Worm (Caenorhabditis elegans): Measurements from ENCODE around the gene mrpl-21.

The mrpl-21 gene

DNA sequence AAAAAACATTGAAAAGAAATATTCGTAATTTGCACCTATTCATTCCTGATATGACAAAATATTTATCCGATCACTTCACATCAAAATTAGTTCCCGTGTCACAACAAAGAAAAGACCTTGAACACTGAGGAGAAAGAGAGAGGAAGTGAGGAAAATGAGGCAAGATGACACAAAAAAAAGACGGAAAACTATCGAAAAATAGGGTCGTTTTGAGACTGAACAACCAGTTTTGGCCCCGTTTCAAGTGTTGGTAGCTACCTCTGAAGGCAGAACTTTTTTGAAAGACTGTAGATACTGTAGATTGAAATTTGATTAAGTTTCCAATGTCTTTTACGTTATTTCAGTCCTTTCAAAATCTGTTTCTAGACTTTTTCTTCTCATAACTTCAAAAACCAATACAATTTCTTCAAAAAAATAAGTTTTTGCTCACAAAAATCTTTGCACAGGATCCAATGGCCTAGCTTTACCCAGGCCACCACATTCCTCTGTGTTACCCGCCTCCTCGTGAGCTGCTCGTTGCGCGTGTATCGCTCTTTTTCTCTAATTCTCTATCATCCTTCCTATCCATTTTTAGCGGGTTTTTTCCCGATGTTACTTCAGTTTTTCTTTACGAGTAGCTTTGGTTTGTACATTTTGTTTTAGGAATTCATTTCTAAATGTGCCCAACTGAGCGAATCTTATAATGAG lies 46.9 kb downstream of the mrpl-21 start (continued):
- no peak for TF ChIP-seq jun-1 (tag; optimal IDR thresholded peaks at IDR 0.05)
- TF ChIP-seq snpc-4 (tag; optimal IDR thresholded peaks at IDR 0.05): peak; percentile 51
- no peak for TF ChIP-seq ceh-63 (GFP tag; optimal IDR thresholded peaks at IDR 0.05)
- TF ChIP-seq dsc-1 (tag; optimal IDR thresholded peaks at IDR 0.05): peak; percentile 40
- no peak for TF ChIP-seq hlh-4 (tag; optimal IDR thresholded peaks at IDR 0.05)
- no peak for TF ChIP-seq C34B4.2 (tag; optimal IDR thresholded peaks at IDR 0.05)
- no peak for TF ChIP-seq grh-1 (GFP tag; IDR thresholded peaks at IDR 0.05)
- no peak for TF ChIP-seq pqm-1 (tag; optimal IDR thresholded peaks at IDR 0.05)
- peak; percentile 55 for TF ChIP-seq swsn-7 (tag; optimal IDR thresholded peaks at IDR 0.05)
- peak; percentile 84 for TF ChIP-seq nhr-71 (tag; optimal IDR thresholded peaks at IDR 0.05)
- TF ChIP-seq unc-130 (tag; optimal IDR thresholded peaks at IDR 0.05): no peak
- no peak for TF ChIP-seq nhr-84 (tag; optimal IDR thresholded peaks at IDR 0.05)
- peak; percentile 38; the same call in 1 of the 2 replicates for TF ChIP-seq ceh-88 (GFP tag; IDR thresholded peaks at IDR 0.05)
- TF ChIP-seq efl-3 (GFP tag; optimal IDR thresholded peaks at IDR 0.05): no peak
- no peak for TF ChIP-seq ets-5 (GFP tag; IDR thresholded peaks at IDR 0.05)
- TF ChIP-seq nhr-19 (GFP tag; conservative IDR thresholded peaks at IDR 0.05): peak; percentile 56
- TF ChIP-seq egl-27 (tag; optimal IDR thresholded peaks at IDR 0.05): no peak
- TF ChIP-seq sptf-1 (tag; optimal IDR thresholded peaks at IDR 0.05): no peak
- TF ChIP-seq F16B12.6 (tag; optimal IDR thresholded peaks at IDR 0.05): peak; percentile 40
- TF ChIP-seq fkh-8 (tag; optimal IDR thresholded peaks at IDR 0.05): peak; percentile 85
- TF ChIP-seq irx-1 (tag; optimal IDR thresholded peaks at IDR 0.05): peak; percentile 71
- TF ChIP-seq lin-14 (GFP tag; optimal IDR thresholded peaks at IDR 0.05): peak; percentile 83
- peak; percentile 65 for TF ChIP-seq tbx-2 (tag; optimal IDR thresholded peaks at IDR 0.05)
- no peak for TF ChIP-seq ztf-4 (tag; optimal IDR thresholded peaks at IDR 0.05)
- TF ChIP-seq unc-98 (GFP tag; IDR thresholded peaks at IDR 0.05): 0 out of 2 replicates have a peak, but pooled peaks have one; percentile 49
- peak; percentile 68 to 78 for TF ChIP-seq lsy-2 (tag; optimal IDR thresholded peaks at IDR 0.05)
- TF ChIP-seq mef-2 (tag; optimal IDR thresholded peaks at IDR 0.05): no peak
- TF ChIP-seq hlh-17 (GFP tag; optimal IDR thresholded peaks at IDR 0.05; ENCODE audit: borderline replicate concordance): no peak
- no peak for TF ChIP-seq unc-62 (GFP tag; optimal IDR thresholded peaks at IDR 0.05)
- TF ChIP-seq efl-1 (optimal IDR thresholded peaks at IDR 0.05): peak; percentile 67 to 74
- TF ChIP-seq efl-1 (GFP tag; optimal IDR thresholded peaks at IDR 0.05 in 1 of 2): peak; percentile 56 to 94
- TF ChIP-seq fkh-4 (tag; optimal IDR thresholded peaks at IDR 0.05; ENCODE audit: borderline replicate concordance): peak; percentile 47
- TF ChIP-seq nhr-77 (tag; optimal IDR thresholded peaks at IDR 0.05): peak; percentile 2
- TF ChIP-seq skn-1 (tag; optimal IDR thresholded peaks at IDR 0.05): peak; percentile 75
- TF ChIP-seq hpl-2 (GFP tag; optimal IDR thresholded peaks at IDR 0.05): no peak
- TF ChIP-seq ceh-82 (tag; optimal IDR thresholded peaks at IDR 0.05): peak; percentile 18 to 85 (median 30)
- TF ChIP-seq elt-3 (tag; optimal IDR thresholded peaks at IDR 0.05): no peak
- peak; percentile 73 for TF ChIP-seq unc-86 (tag; optimal IDR thresholded peaks at IDR 0.05)
- TF ChIP-seq ceh-8 (GFP tag; optimal IDR thresholded peaks at IDR 0.05): no peak
- no peak for TF ChIP-seq vab-15 (tag; optimal IDR thresholded peaks at IDR 0.05)
- peak; percentile 15 for TF ChIP-seq sox-4 (tag; optimal IDR thresholded peaks at IDR 0.05)
- TF ChIP-seq nhr-20 (tag; optimal IDR thresholded peaks at IDR 0.05): peak; percentile 50
- TF ChIP-seq sup-37 (GFP tag; optimal IDR thresholded peaks at IDR 0.05): no peak
- peak; percentile 47 to 71 (median 47) for TF ChIP-seq dpl-1 (GFP tag; optimal IDR thresholded peaks at IDR 0.05)
- TF ChIP-seq snu-23 (GFP tag; optimal IDR thresholded peaks at IDR 0.05): peak; percentile 60
- no peak for TF ChIP-seq xbp-1 (tag; optimal IDR thresholded peaks at IDR 0.05)
- TF ChIP-seq Y116A8C.19 (tag; optimal IDR thresholded peaks at IDR 0.05; ENCODE audit: borderline replicate concordance): no peak
- no peak for TF ChIP-seq zag-1 (tag; optimal IDR thresholded peaks at IDR 0.05)
- TF ChIP-seq nhr-237 (tag; optimal IDR thresholded peaks at IDR 0.05): no peak
- TF ChIP-seq lin-35 (GFP tag; optimal IDR thresholded peaks at IDR 0.05): peak in 1 of 2 experiments; percentile 69
- TF ChIP-seq ama-1 (optimal IDR thresholded peaks at IDR 0.05): no peak
- TF ChIP-seq alr-1 (tag; optimal IDR thresholded peaks at IDR 0.05; ENCODE audit: borderline replicate concordance): no peak

All from whole organism, L1 larva.